Fruit fly (Drosophila melanogaster) whole organism, wandering third instar larva: ENCODE measurements around the gene CG1227.

Source experiments
- Mio ChIP-seq: sonication (Bioruptor generic); optimal IDR thresholded peaks from 2 replicates; lab custom pipeline; 2016; ENCODE audit warnings: missing biosample characterization, missing genetic modification characterization
- Myc ChIP-seq: fragments of >200 bp; optimal IDR thresholded peaks from 2 replicates; lab custom pipeline; 2017
- OdsH ChIP-seq: fragments of 200-800 bp; sonication (Bioruptor generic); optimal IDR thresholded peaks from 2 replicates; lab custom pipeline; 2016; ENCODE audit warnings: missing biosample characterization, mild to moderate bottlenecking, missing genetic modification characterization

- TF ChIP-seq Myc (lab: Kevin White, UChicago) (no peak), OdsH (peak; percentile 95), Mio (GFP tag; lab: Kevin White, UChicago) (no peak)
Observed at dm6 chr3R:7249460-7249859, at the start of gene CG1227, which contains the start of gene Dtwd2.
